Worm (Caenorhabditis elegans): Measurements from ENCODE around the gene F10C1.1.
"Not testable (repeated sequence)": the region's sequence is repeated elsewhere in the genome, so short reads cannot be mapped to it uniquely, and the experiment has no call there.

The F10C1.1 gene

DNA sequence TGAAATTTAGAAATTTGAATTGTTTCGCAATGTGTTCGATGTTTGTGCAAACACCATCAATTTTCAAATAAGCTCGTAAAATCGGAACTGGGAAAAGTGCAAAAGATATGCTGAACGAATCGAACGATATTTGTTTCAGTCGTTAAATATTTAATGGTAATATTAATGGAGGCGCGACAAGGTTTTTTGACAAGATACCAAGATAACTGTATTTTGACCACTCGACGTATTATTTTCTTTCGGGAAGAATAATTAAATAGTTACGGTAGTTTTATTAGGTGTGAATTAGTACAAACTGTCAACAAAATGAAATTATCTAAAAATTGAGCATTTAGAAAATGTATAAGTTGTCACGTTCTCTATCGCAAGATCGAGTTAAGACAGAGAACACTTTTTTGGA is 30.3 kb downstream of the F10C1.1 start:
- no peak for TF ChIP-seq unc-62 (GFP tag; optimal IDR thresholded peaks at IDR 0.05)

DNA sequence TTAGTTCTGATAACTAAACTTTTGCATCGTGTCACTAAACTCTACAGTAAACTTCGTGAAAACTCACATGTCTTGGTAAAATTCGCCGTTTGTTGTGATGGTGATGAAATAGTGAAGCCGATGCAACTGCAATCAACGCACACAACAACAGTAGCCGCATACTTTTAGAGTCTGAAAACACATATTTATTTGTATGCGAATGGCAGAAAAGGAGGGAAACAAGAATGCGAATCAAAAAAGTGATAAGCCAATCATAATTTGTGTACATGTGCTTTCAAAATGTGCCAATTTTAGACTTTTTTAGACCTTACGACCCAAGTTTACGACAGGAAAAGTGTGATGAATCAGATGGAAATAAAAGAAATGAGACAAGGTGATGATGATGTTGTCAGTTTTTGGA is 31.3 kb downstream of the F10C1.1 start, which contains the start of gene K05F1.10:
TSS of gene K05F1.10 (minus strand) at position 171 of the 400 bp plus-strand sequence.
- TF ChIP-seq unc-62 (GFP tag; optimal IDR thresholded peaks at IDR 0.05): no peak

DNA sequence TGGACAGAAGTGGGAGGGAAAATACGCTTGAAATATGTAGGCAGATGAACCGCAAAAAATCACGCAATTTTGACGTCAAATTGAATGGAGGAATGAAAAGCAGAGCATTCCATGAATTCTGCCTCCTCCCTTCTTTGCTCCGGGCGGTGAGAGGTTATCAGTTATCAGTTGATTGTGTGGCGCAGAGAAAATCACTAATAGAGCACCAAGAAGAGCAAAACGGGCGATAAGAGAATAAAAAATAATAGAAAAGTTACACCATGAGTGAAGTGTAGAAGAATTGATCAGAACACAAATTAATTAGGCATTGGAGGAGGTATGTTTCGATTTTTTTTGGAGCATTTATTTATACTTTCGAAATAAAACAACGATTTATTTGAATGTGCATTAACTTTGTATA is 32.5 kb downstream of the F10C1.1 start:
- TF ChIP-seq unc-62 (GFP tag; optimal IDR thresholded peaks at IDR 0.05): no peak

DNA sequence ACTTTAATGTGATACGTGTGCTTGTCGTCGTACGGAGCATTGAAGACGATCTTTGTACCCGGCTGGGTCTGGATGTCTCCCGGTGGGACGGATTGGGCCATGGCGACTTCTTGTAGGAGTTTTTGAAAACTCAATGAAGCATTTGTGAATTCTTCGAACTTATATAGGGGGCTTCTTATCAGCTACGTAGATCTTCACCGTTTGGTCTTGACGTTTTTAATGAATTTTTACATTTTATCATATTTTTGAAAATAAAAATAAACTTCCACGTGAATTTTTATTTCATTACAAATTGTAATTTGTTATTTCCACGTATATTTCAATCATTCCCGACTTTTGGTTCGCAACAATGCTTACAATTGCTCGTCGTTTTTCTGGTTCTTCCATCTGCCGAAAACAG is 36.2 kb downstream of the F10C1.1 start, which contains the start of the genes msp-64 and ZK1248.5:
TSS of gene msp-64 (minus strand) at position 101 of the 400 bp plus-strand sequence.
TSS of gene ZK1248.5 (plus strand) at position 285 of the 400 bp plus-strand sequence.
- TF ChIP-seq unc-62 (GFP tag; optimal IDR thresholded peaks at IDR 0.05): no peak

DNA sequence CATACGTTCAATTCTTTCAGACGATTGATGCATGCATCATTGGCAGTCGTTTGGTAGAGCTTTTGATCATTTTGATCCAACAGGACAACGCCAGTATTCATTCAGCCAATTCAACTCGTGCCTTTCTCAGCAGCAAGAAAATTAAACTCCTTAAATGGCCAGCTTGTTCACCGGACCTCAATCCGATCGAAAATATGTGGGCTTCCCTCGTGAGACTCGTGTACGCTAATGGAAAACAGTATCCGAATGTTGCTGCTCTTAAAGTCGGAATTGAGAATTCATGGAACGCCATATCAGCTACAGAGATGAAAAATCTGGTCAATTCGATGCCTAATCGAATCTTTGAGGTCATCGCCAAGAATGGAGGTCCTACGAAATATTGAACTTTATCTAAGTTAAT is 41.4 kb downstream of the F10C1.1 start, which contains the start of gene wago-5:
TSS of gene wago-5 (minus strand) at position 101 of the 400 bp plus-strand sequence.
- not testable (repeated sequence) for TF ChIP-seq unc-62 (GFP tag; optimal IDR thresholded peaks at IDR 0.05)

DNA sequence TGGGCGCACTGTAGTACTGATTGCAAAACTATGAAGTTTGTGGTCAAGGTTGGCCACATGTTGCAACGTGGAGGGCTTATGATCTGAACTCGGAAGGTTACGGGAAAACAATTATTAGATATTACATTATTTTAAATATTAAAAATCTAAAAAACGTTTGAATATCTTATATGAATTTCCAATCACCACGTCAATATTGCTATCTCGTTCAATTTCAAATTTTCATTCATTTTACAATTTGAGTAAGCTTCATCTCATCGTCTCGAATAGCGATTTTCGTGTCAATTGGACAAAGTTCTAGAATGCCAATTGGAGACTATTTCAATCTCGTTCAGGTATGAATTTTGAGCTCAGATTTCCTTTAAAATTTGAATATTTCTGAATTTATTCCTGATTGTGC is 42.3 kb downstream of the F10C1.1 start, which contains the start of gene ZK1248.20:
TSS of gene ZK1248.20 (plus strand) at position 301 of the 400 bp plus-strand sequence.
- no peak for TF ChIP-seq unc-62 (GFP tag; optimal IDR thresholded peaks at IDR 0.05)

DNA sequence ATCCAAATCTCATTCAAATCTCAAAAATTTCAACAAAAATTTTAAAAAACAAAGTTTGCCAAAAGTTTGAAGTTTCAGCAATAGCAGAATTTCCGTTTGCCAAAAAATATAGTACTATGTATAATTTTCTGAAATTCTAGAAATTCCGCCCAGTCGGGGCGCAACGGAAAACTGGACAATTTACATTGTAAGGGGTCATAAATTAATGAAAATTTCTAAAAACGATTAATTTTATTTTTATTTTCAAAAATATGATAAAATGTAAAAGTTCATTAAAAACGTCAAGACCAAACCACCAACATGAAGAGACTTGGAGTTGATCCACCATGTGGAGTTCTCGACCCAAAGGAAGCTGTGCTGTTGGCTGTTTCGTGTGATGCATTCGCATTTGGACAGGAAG is 44.3 kb downstream of the F10C1.1 start, which contains the start of gene ZK1248.4:
TSS of gene ZK1248.4 (plus strand) at position 301 of the 400 bp plus-strand sequence.
- TF ChIP-seq unc-62 (GFP tag; optimal IDR thresholded peaks at IDR 0.05): no peak

DNA sequence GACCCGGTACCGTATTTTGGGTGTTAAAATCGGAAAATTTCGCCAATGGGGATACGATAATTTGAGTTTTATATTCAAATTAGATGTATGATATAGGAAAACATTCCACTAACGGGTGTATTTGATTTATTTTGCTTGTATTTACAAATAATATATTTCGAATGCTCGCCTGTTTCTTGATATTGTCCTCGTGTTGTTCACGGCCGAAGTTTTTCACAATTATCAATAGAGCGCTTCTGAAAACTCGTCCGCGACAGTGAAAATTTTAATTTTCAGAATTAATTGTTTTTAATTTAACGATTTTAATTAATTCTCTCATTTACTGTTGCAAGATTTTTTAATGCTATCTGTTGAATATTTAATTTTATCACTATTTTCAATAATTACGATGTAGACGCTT is 45.6 kb downstream of the F10C1.1 start:
- TF ChIP-seq unc-62 (GFP tag; optimal IDR thresholded peaks at IDR 0.05): no peak

DNA sequence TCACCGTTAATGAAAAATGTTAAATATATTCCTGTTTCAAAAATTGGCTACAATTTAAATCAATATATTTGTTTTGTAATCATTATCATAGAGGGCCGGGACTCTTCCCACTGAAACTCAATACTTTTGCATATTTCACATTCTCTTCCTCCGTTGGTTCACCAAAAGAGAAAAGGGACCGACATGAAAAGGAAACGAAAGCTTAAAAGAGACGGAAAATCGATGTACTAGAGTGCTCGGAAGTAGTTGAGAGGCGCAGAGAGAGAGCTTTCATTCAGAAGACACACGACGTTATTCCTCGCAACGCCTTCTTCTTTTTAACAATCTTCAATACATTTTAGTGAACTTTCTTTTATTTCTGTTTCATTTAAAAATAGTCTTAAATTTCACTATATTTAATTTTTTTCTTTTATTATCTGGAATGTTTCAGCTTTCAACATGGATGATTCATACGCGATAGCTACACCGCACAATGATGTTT is 46.3 kb downstream of the F10C1.1 start, which contains the start of gene ehs-1:
TSS of gene ehs-1 (plus strand) at position 431 of the 481 bp plus-strand sequence.
- TF ChIP-seq unc-62 (GFP tag; optimal IDR thresholded peaks at IDR 0.05): no peak

All from whole organism, dauer.